Worm (Caenorhabditis elegans) whole organism, L2 larva: ENCODE measurements around the gene sid-3.

Source experiments
- C34F6.9 ChIP-seq: fragments of 150-350 bp; optimal IDR thresholded peaks from 2 replicates; lab custom pipeline; 2014; ENCODE audit warnings: missing biosample characterization, missing genetic modification characterization
- F13H6.1 ChIP-seq: sonication (generic microtip); optimal IDR thresholded peaks from 2 replicates; lab custom pipeline; 2016; ENCODE audit warnings: missing genetic modification characterization, missing compliant biosample characterization
- R02D3.7 ChIP-seq: fragments of 150-350 bp; optimal IDR thresholded peaks from 2 replicates; lab custom pipeline; 2014; ENCODE audit warnings: missing biosample characterization, missing genetic modification characterization
- Y55F3AM.14 ChIP-seq: fragments of 200-800 bp; sonication (Bioruptor generic); optimal IDR thresholded peaks from 2 replicates; lab custom pipeline; 2018; ENCODE audit warnings: mild to moderate bottlenecking, missing genetic modification characterization, missing compliant biosample characterization
- ZK546.5 ChIP-seq: sonication (generic microtip); optimal IDR thresholded peaks from 2 replicates; lab custom pipeline; 2017; ENCODE audit warnings: missing biosample characterization, missing genetic modification characterization
- alr-1 ChIP-seq: fragments of 150-350 bp; optimal IDR thresholded peaks from 2 replicates; lab custom pipeline; 2014; ENCODE audit warnings: missing biosample characterization, missing genetic modification characterization
- aly-2 ChIP-seq: fragments of 150-350 bp; optimal IDR thresholded peaks from 2 replicates; lab custom pipeline; 2014; ENCODE audit warnings: missing biosample characterization, missing genetic modification characterization
- ama-1 ChIP-seq: fragments of 150-350 bp; optimal IDR thresholded peaks from 2 replicates; lab custom pipeline; 2018; ENCODE audit warnings: inconsistent platforms
- blmp-1 ChIP-seq: sonication (generic microtip); optimal IDR thresholded peaks from 2 replicates; lab custom pipeline; 2017; ENCODE audit warnings: missing genetic modification characterization, mild to moderate bottlenecking, missing compliant biosample characterization, antibody characterized with exemption, moderate library complexity; ENCODE audit not compliant: insufficient read depth
- ceh-16 ChIP-seq: fragments of 150-350 bp; optimal IDR thresholded peaks from 2 replicates; lab custom pipeline; 2014; ENCODE audit warnings: missing biosample characterization, missing genetic modification characterization
- ceh-82 ChIP-seq: fragments of 150-350 bp; optimal IDR thresholded peaks from 2 replicates; lab custom pipeline; 2014; ENCODE audit warnings: missing biosample characterization, missing genetic modification characterization
- crh-2 ChIP-seq: sonication (generic microtip); optimal IDR thresholded peaks from 2 replicates; lab custom pipeline; 2017; ENCODE audit warnings: missing biosample characterization, missing genetic modification characterization
- dmd-4 ChIP-seq: sonication (generic microtip); optimal IDR thresholded peaks from 2 replicates; lab custom pipeline; 2017; ENCODE audit warnings: missing biosample characterization, missing genetic modification characterization
- egl-27 ChIP-seq: sonication (generic microtip); optimal IDR thresholded peaks from 3 replicates; lab custom pipeline; 2017; ENCODE audit warnings: missing biosample characterization, missing genetic modification reagents, missing genetic modification characterization
- elt-1 ChIP-seq: fragments of 150-350 bp; optimal IDR thresholded peaks from 2 replicates; lab custom pipeline; 2014; ENCODE audit warnings: missing biosample characterization, missing genetic modification characterization
- elt-3 ChIP-seq: sonication (generic microtip); optimal IDR thresholded peaks from 2 replicates; lab custom pipeline; 2017; ENCODE audit warnings: missing biosample characterization, missing genetic modification characterization
- fos-1 ChIP-seq: fragments of 150-350 bp; optimal IDR thresholded peaks from 2 replicates; lab custom pipeline; 2014; ENCODE audit warnings: missing biosample characterization, missing genetic modification characterization
- gmeb-1 ChIP-seq: fragments of 150-350 bp; optimal IDR thresholded peaks from 2 replicates; lab custom pipeline; 2014; ENCODE audit warnings: missing biosample characterization, missing genetic modification characterization
- lin-11 ChIP-seq: fragments of 150-350 bp; sonication (generic microtip); optimal IDR thresholded peaks from 2 replicates; lab custom pipeline; 2014; ENCODE audit warnings: missing biosample characterization, missing genetic modification characterization, inconsistent platforms, mixed read lengths
- lin-13 ChIP-seq: fragments of 150-350 bp; optimal IDR thresholded peaks from 2 replicates; lab custom pipeline; 2014; ENCODE audit warnings: missing biosample characterization, missing genetic modification reagents, missing genetic modification characterization
- lin-39 ChIP-seq: fragments of 150-350 bp; optimal IDR thresholded peaks from 2 replicates; lab custom pipeline; 2014; ENCODE audit warnings: missing biosample characterization, missing genetic modification reagents, missing genetic modification characterization
- lsy-2 ChIP-seq, 2 experiments: fragments of 150-350 bp in 1 of 2; sonication (generic microtip) in 1 of 2; optimal IDR thresholded peaks; 2 replicates each; lab custom pipeline; 2014 to 2017; ENCODE audit warnings: missing biosample characterization in 2 of 2, missing genetic modification characterization in 2 of 2
- mab-5 ChIP-seq: fragments of 150-350 bp; optimal IDR thresholded peaks from 2 replicates; lab custom pipeline; 2014; ENCODE audit warnings: missing biosample characterization, missing genetic modification characterization
- mbf-1 ChIP-seq: sonication (generic microtip); optimal IDR thresholded peaks from 2 replicates; lab custom pipeline; 2017; ENCODE audit warnings: missing biosample characterization, missing genetic modification characterization
- mdl-1 ChIP-seq, 2 experiments: fragments of 150-350 bp in 1 of 2; sonication (generic microtip) in 1 of 2; optimal IDR thresholded peaks; 2 replicates each; lab custom pipeline; 2017; ENCODE audit warnings: missing biosample characterization in 2 of 2, missing genetic modification characterization in 2 of 2
- nhr-10 ChIP-seq: sonication (generic microtip); optimal IDR thresholded peaks from 2 replicates; lab custom pipeline; 2017; ENCODE audit warnings: missing biosample characterization, missing genetic modification characterization
- nhr-11 ChIP-seq: fragments of 150-350 bp; optimal IDR thresholded peaks from 2 replicates; lab custom pipeline; 2014; ENCODE audit warnings: missing biosample characterization, missing genetic modification characterization
- nhr-12 ChIP-seq: fragments of 150-350 bp; optimal IDR thresholded peaks from 2 replicates; lab custom pipeline; 2014; ENCODE audit warnings: missing biosample characterization, missing genetic modification characterization
- nhr-129 ChIP-seq: fragments of 150-350 bp; optimal IDR thresholded peaks from 2 replicates; lab custom pipeline; 2014; ENCODE audit warnings: missing biosample characterization, missing genetic modification characterization
- nhr-21 ChIP-seq: fragments of 150-350 bp; optimal IDR thresholded peaks from 2 replicates; lab custom pipeline; 2014; ENCODE audit warnings: missing biosample characterization, missing genetic modification characterization
- nhr-237 ChIP-seq: fragments of 150-350 bp; optimal IDR thresholded peaks from 2 replicates; lab custom pipeline; 2014; ENCODE audit warnings: missing biosample characterization, missing genetic modification characterization
- nhr-25 ChIP-seq: fragments of 150-350 bp; sonication (generic microtip); optimal IDR thresholded peaks from 3 replicates; lab custom pipeline; 2014; ENCODE audit warnings: missing biosample characterization, missing genetic modification characterization
- nhr-77 ChIP-seq: fragments of 150-350 bp; optimal IDR thresholded peaks from 2 replicates; lab custom pipeline; 2014; ENCODE audit warnings: missing biosample characterization, missing genetic modification characterization
- peb-1 ChIP-seq: fragments of 150-350 bp; optimal IDR thresholded peaks from 2 replicates; lab custom pipeline; 2014; ENCODE audit warnings: missing biosample characterization, missing genetic modification characterization
- sem-4 ChIP-seq: fragments of 150-350 bp; optimal IDR thresholded peaks from 2 replicates; lab custom pipeline; 2014; ENCODE audit warnings: missing biosample characterization, missing genetic modification reagents, missing genetic modification characterization
- skn-1 ChIP-seq: sonication (generic microtip); optimal IDR thresholded peaks from 2 replicates; lab custom pipeline; 2017; ENCODE audit warnings: missing biosample characterization, missing genetic modification characterization
- sma-3 ChIP-seq: sonication (generic microtip); optimal IDR thresholded peaks from 2 replicates; lab custom pipeline; 2016; ENCODE audit warnings: missing genetic modification reagents, missing genetic modification characterization, missing compliant biosample characterization
- sma-9 ChIP-seq, 2 experiments: fragments of 150-350 bp in 1 of 2; sonication (generic microtip) in 1 of 2; optimal IDR thresholded peaks; 2 replicates each; lab custom pipeline; 2014 to 2016; ENCODE audit warnings: missing genetic modification characterization in 2 of 2, mild to moderate bottlenecking in 1 of 2, missing biosample characterization in 1 of 2, missing compliant biosample characterization in 1 of 2, missing genetic modification reagents in 1 of 2, moderate library complexity in 1 of 2
- snpc-4 ChIP-seq: fragments of 150-350 bp; optimal IDR thresholded peaks from 2 replicates; lab custom pipeline; 2014; ENCODE audit warnings: missing biosample characterization, missing genetic modification characterization
- unc-39 ChIP-seq: fragments of 150-350 bp; optimal IDR thresholded peaks from 2 replicates; lab custom pipeline; 2014; ENCODE audit warnings: missing biosample characterization, missing genetic modification characterization
- unc-55 ChIP-seq: fragments of 150-350 bp; sonication (generic microtip); optimal IDR thresholded peaks from 3 replicates; lab custom pipeline; 2014; ENCODE audit warnings: missing biosample characterization, missing genetic modification reagents, missing genetic modification characterization
- unc-62 ChIP-seq: fragments of 150-350 bp; optimal IDR thresholded peaks from 2 replicates; lab custom pipeline; 2014; ENCODE audit warnings: missing biosample characterization, missing genetic modification reagents, missing genetic modification characterization
- zag-1 ChIP-seq: fragments of 150-350 bp; optimal IDR thresholded peaks from 2 replicates; lab custom pipeline; 2014; ENCODE audit warnings: missing biosample characterization, missing genetic modification characterization
- ztf-11 ChIP-seq: sonication (generic microtip); optimal IDR thresholded peaks from 2 replicates; lab custom pipeline; 2017; ENCODE audit warnings: missing biosample characterization, missing genetic modification characterization
- ztf-4 ChIP-seq: fragments of 150-350 bp; optimal IDR thresholded peaks from 2 replicates; lab custom pipeline; 2014; ENCODE audit warnings: missing biosample characterization, missing genetic modification characterization

Gene sid-3

DNA sequence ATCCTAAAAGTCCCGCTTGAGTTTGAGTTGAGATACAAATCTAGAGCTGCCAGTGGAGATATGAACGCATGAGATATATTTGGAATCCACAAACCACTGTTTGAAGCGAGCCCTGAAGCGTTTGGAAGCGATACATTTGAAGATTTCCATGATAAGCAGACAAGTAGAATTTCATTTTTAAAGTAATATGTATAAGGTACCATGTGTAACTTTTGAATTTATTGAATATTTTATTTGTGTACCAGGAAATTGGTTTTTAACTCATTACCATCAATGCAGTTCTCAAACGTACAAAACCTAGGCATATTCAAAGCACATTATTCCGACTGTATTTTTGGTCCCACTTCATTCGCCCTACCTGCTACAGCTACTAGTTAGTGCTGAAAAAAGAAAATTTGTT is 7.9 kb upstream of the sid-3 start, which contains the start of gene B0302.2:
TSS of gene B0302.2 (plus strand) at position 301 of the 400 bp plus-strand sequence.
- TF ChIP-seq F13H6.1 (tag; lab: Kevin White, UChicago) (no peak), ztf-4 (tag; lab: Kevin White, UChicago) (no peak), nhr-25 (tag; lab: Kevin White, UChicago) (no peak), mbf-1 (tag; lab: Kevin White, UChicago) (no peak), R02D3.7 (tag; lab: Kevin White, UChicago) (no peak), zag-1 (tag; lab: Kevin White, UChicago) (no peak), nhr-21 (tag; lab: Kevin White, UChicago) (no peak), blmp-1 (tag; lab: Kevin White, UChicago) (no peak), unc-62 (GFP tag; lab: Kevin White, UChicago) (no peak), sma-3 (GFP tag; lab: Kevin White, UChicago) (no peak), nhr-237 (no peak), nhr-12 (tag; lab: Kevin White, UChicago) (no peak), unc-55 (GFP tag; lab: Kevin White, UChicago) (no peak)

DNA sequence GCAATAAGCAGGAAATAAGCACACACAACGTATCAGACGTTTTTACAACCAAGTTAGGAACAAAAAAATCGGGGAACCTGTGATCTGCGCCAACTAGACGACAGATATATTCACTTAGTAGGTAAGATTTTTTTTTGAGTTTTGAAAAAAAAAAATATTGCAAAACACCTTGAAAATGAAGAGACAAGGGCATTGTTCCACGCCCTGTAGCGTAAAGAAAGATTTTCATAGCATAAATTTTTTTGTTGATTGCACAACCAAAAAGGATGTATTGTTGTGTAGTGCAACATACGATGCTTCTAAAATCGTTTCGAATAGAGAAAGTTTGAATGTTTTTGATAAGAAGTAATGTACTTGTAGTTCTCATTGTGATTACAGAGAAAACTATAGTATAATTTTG is 6.0 kb upstream of the sid-3 start:
- TF ChIP-seq ceh-82 (tag; lab: Kevin White, UChicago) (no peak), ztf-11 (tag; lab: Kevin White, UChicago) (no peak), fos-1 (tag; lab: Kevin White, UChicago) (no peak), dmd-4 (tag; lab: Kevin White, UChicago) (no peak), sma-3 (GFP tag; lab: Kevin White, UChicago) (no peak), nhr-11 (tag; lab: Kevin White, UChicago) (no peak), blmp-1 (tag; lab: Kevin White, UChicago) (no peak), mab-5 (no peak), alr-1 (tag; lab: Kevin White, UChicago) (no peak), unc-62 (GFP tag; lab: Kevin White, UChicago) (no peak), nhr-10 (no peak), nhr-12 (tag; lab: Kevin White, UChicago) (no peak), skn-1 (no peak), R02D3.7 (tag; lab: Kevin White, UChicago) (no peak)

DNA sequence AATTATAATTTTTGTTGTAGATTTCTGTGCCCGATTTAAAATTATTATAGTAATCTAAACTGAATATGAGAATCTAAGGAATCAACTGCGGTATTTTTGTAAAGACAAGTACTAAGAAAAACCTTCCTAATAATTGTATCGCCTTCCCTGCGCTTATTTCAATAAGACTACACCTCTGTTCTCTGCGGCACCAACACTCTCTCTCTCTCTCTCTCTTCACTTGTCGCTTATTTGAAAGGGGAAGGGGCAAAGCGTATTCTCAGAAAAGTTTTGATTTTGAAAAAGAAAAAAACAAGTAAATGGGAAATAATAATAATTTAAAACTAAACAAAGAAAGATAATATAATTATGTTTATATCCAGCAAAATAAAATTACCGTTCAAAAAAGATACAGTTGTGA is 5.0 kb upstream of the sid-3 start:
- TF ChIP-seq mbf-1 (tag; lab: Kevin White, UChicago) (no peak), peb-1 (no peak), elt-3 (tag; lab: Kevin White, UChicago) (no peak), blmp-1 (tag; lab: Kevin White, UChicago) (no peak), skn-1 (no peak), crh-2 (tag; lab: Kevin White, UChicago) (peak; percentile 70), aly-2 (tag; lab: Kevin White, UChicago) (no peak), ceh-16 (tag; lab: Kevin White, UChicago) (no peak), mab-5 (peak; percentile 72), sem-4 (tag; lab: Kevin White, UChicago) (no peak), elt-1 (no peak), alr-1 (tag; lab: Kevin White, UChicago) (no peak), C34F6.9 (tag; lab: Kevin White, UChicago) (peak; percentile 71), lin-13 (peak; percentile 69), egl-27 (peak; percentile 56), R02D3.7 (tag; lab: Kevin White, UChicago) (no peak), sma-9 (GFP tag; optimal IDR thresholded peaks at IDR 0.05; lab: Kevin White, UChicago) (peak; percentile 41), sma-9 (tag; optimal IDR thresholded peaks at IDR 0.05; lab: Kevin White, UChicago) (no peak), ztf-11 (tag; lab: Kevin White, UChicago) (no peak), unc-62 (GFP tag; lab: Kevin White, UChicago) (no peak), nhr-129 (tag; lab: Kevin White, UChicago) (peak; percentile 87), ama-1 (lab: Kevin White, UChicago) (no peak), nhr-237 (peak; percentile 68), nhr-77 (tag; lab: Kevin White, UChicago) (peak; percentile 72), lin-11 (tag; lab: Kevin White, UChicago) (no peak), dmd-4 (tag; lab: Kevin White, UChicago) (no peak), lsy-2 (tag; optimal IDR thresholded peaks at IDR 0.05; lab: Kevin White, UChicago) (peak in 1 of 2 experiments; percentile 71), ceh-82 (tag; lab: Kevin White, UChicago) (peak; percentile 50), zag-1 (tag; lab: Kevin White, UChicago) (peak; percentile 24), mdl-1 (tag; optimal IDR thresholded peaks at IDR 0.05; lab: Kevin White, UChicago) (no peak), F13H6.1 (tag; lab: Kevin White, UChicago) (peak; percentile 58), sma-3 (GFP tag; lab: Kevin White, UChicago) (peak; percentile 45), fos-1 (tag; lab: Kevin White, UChicago) (peak; percentile 70), nhr-10 (peak; percentile 28), Y55F3AM.14 (no peak), unc-55 (GFP tag; lab: Kevin White, UChicago) (peak; percentile 90), ztf-4 (tag; lab: Kevin White, UChicago) (no peak), lin-39 (tag; lab: Kevin White, UChicago) (no peak), snpc-4 (tag; lab: Kevin White, UChicago) (no peak), nhr-25 (tag; lab: Kevin White, UChicago) (no peak), nhr-21 (tag; lab: Kevin White, UChicago) (peak; percentile 66), nhr-11 (tag; lab: Kevin White, UChicago) (peak; percentile 16), unc-39 (tag; lab: Kevin White, UChicago) (no peak), gmeb-1 (peak; percentile 77), ZK546.5 (tag; lab: Kevin White, UChicago) (no peak)
